Worm (Caenorhabditis elegans): ENCODE results near the gene fbxa-24.

DNA sequence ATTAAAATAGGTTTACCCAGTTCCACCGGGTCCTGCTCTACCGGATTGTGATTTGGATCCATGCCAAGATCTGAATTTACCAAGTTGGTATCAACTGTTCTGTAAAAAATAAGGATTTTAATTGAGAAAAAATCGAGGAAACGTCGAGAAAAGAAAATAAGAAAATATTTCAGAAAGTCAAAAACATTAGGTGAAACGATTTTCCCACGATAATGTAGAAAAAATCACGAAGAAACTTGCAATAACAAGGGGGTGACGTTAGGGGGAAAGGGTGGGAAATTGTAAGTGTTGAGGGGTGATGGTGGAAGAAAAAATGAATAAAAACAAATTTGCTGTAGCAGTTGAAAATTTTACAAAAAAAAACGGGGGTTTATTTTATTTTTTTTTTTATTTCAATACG lies 43.2 kb upstream of the fbxa-24 start, which contains the start of gene T24E12.10:
- no peak for TF ChIP-seq ztf-4 (tag; optimal IDR thresholded peaks at IDR 0.05)
- no peak for TF ChIP-seq ZK546.5 (tag; optimal IDR thresholded peaks at IDR 0.05)
- no peak for TF ChIP-seq mml-1 (tag; optimal IDR thresholded peaks at IDR 0.05)
- no peak for TF ChIP-seq lin-39 (tag; optimal IDR thresholded peaks at IDR 0.05)

All from whole organism, L3 larva.